Fruit fly (Drosophila melanogaster): Measurements from ENCODE around the gene PolE1.

Gene PolE1

dm6 chr3R:23335577-23335976, 12.4 kb upstream of the PolE1 start (continued):
- TF ChIP-seq tin (GFP tag; optimal IDR thresholded peaks at IDR 0.05) (peak; percentile 32), Bgb (GFP tag; IDR thresholded peaks at IDR 0.05; ENCODE audit: partially characterized antibody) (no peak), Hmx (GFP tag; optimal IDR thresholded peaks at IDR 0.05) (no peak), CG12391 (tag; optimal IDR thresholded peaks at IDR 0.05) (peak; percentile 78), HHEX (GFP tag; optimal IDR thresholded peaks at IDR 0.05) (peak; percentile 81), chm (GFP tag; IDR thresholded peaks at IDR 0.05) (no peak), Bteb2 (GFP tag; optimal IDR thresholded peaks at IDR 0.05) (no peak), Doc3 (GFP tag; IDR thresholded peaks at IDR 0.05; ENCODE audit: partially characterized antibody) (no peak), CG13287 (GFP tag; IDR thresholded peaks at IDR 0.05; ENCODE audit: partially characterized antibody) (no peak), her (GFP tag; optimal IDR thresholded peaks at IDR 0.05) (no peak), Hr78 (GFP tag; optimal IDR thresholded peaks at IDR 0.05) (peak in 1 of 2 experiments; percentile 10), CG7372 (GFP tag; IDR thresholded peaks at IDR 0.05) (peak; percentile 85), corto (GFP tag; optimal IDR thresholded peaks at IDR 0.05) (no peak), CG12219 (GFP tag; optimal IDR thresholded peaks at IDR 0.05) (peak; percentile 47), HmgD (GFP tag; optimal IDR thresholded peaks at IDR 0.05) (no peak), CkIIα-i1 (GFP tag; IDR thresholded peaks at IDR 0.05) (no peak), HmgZ (tag; optimal IDR thresholded peaks at IDR 0.05) (peak; percentile 60), hb (GFP tag; IDR thresholded peaks at IDR 0.05; ENCODE audit: partially characterized antibody) (no peak), C15 (GFP tag; IDR thresholded peaks at IDR 0.05) (no peak), CG14860 (GFP tag; IDR thresholded peaks at IDR 0.05; ENCODE audit: partially characterized antibody) (no peak), Elba2 (GFP tag; optimal IDR thresholded peaks at IDR 0.05) (no peak), crp (GFP tag; optimal IDR thresholded peaks at IDR 0.05) (no peak), Abd-B (GFP tag; optimal IDR thresholded peaks at IDR 0.05) (peak; percentile 77), CG3726 (GFP tag; IDR thresholded peaks at IDR 0.05) (0 out of 3 replicates have a peak, but pooled peaks have one; percentile 57), peb (GFP tag; IDR thresholded peaks at IDR 0.05) (0 out of 2 replicates have a peak, but pooled peaks have one; percentile 14), CG8478 (optimal IDR thresholded peaks at IDR 0.05) (no peak), ERR (GFP tag; optimal IDR thresholded peaks at IDR 0.05) (peak; percentile 12), sima (GFP tag; optimal IDR thresholded peaks at IDR 0.05) (no peak), phol (tag; optimal IDR thresholded peaks at IDR 0.05) (peak; percentile 74), CG13123 (GFP tag; optimal IDR thresholded peaks at IDR 0.05) (no peak), CG6654 (GFP tag; optimal IDR thresholded peaks at IDR 0.05) (peak; percentile 60), CG12659 (GFP tag; optimal IDR thresholded peaks at IDR 0.05) (peak; percentile 86), tll (GFP tag; optimal IDR thresholded peaks at IDR 0.05) (no peak), ATbp (GFP tag; optimal IDR thresholded peaks at IDR 0.05) (peak; percentile 42), CG18011 (GFP tag; optimal IDR thresholded peaks at IDR 0.05) (peak; percentile 67), YL-1 (GFP tag; optimal IDR thresholded peaks at IDR 0.05) (peak; percentile 18), CG11398 (GFP tag; optimal IDR thresholded peaks at IDR 0.05) (no peak), sna (GFP tag; IDR thresholded peaks at IDR 0.05; ENCODE audit: partially characterized antibody) (no peak), nerfin-1 (tag; optimal IDR thresholded peaks at IDR 0.05) (peak; percentile 47), HLH4C (GFP tag; IDR thresholded peaks at IDR 0.05; ENCODE audit: partially characterized antibody) (no peak), jumu (GFP tag; optimal IDR thresholded peaks at IDR 0.05) (no peak), TFAM (GFP tag; optimal IDR thresholded peaks at IDR 0.05) (peak; percentile 7), chn (GFP tag; optimal IDR thresholded peaks at IDR 0.05) (no peak), CG9437 (GFP tag; optimal IDR thresholded peaks at IDR 0.05) (peak; percentile 77), Dll (GFP tag; IDR thresholded peaks at IDR 0.05; ENCODE audit: partially characterized antibody) (no peak), aop (GFP tag; IDR thresholded peaks at IDR 0.05) (no peak), CG15269 (tag; optimal IDR thresholded peaks at IDR 0.05) (peak; percentile 87), dpn (GFP tag; optimal IDR thresholded peaks at IDR 0.05) (peak in 1 of 2 experiments; percentile 68), exex (tag; optimal IDR thresholded peaks at IDR 0.05) (peak; percentile 62), da (GFP tag; optimal IDR thresholded peaks at IDR 0.05) (no peak)
